Worm (Caenorhabditis elegans) whole organism, L2 larva: Measurements from ENCODE around the gene F36H12.10.

Experiments used
- C34F6.9 ChIP-seq: fragments of 150-350 bp; optimal IDR thresholded peaks from 2 replicates; lab custom pipeline; 2014; ENCODE audit warnings: missing biosample characterization, missing genetic modification characterization
- R02D3.7 ChIP-seq: fragments of 150-350 bp; optimal IDR thresholded peaks from 2 replicates; lab custom pipeline; 2014; ENCODE audit warnings: missing biosample characterization, missing genetic modification characterization
- Y55F3AM.14 ChIP-seq: fragments of 200-800 bp; sonication (Bioruptor generic); optimal IDR thresholded peaks from 2 replicates; lab custom pipeline; 2018; ENCODE audit warnings: mild to moderate bottlenecking, missing genetic modification characterization, missing compliant biosample characterization
- ZK546.5 ChIP-seq: sonication (generic microtip); optimal IDR thresholded peaks from 2 replicates; lab custom pipeline; 2017; ENCODE audit warnings: missing biosample characterization, missing genetic modification characterization
- aly-2 ChIP-seq: fragments of 150-350 bp; optimal IDR thresholded peaks from 2 replicates; lab custom pipeline; 2014; ENCODE audit warnings: missing biosample characterization, missing genetic modification characterization
- ama-1 ChIP-seq: fragments of 150-350 bp; optimal IDR thresholded peaks from 2 replicates; lab custom pipeline; 2018; ENCODE audit warnings: inconsistent platforms
- blmp-1 ChIP-seq: sonication (generic microtip); optimal IDR thresholded peaks from 2 replicates; lab custom pipeline; 2017; ENCODE audit warnings: missing genetic modification characterization, mild to moderate bottlenecking, missing compliant biosample characterization, antibody characterized with exemption, moderate library complexity; ENCODE audit not compliant: insufficient read depth
- ceh-16 ChIP-seq: fragments of 150-350 bp; optimal IDR thresholded peaks from 2 replicates; lab custom pipeline; 2014; ENCODE audit warnings: missing biosample characterization, missing genetic modification characterization
- ceh-82 ChIP-seq: fragments of 150-350 bp; optimal IDR thresholded peaks from 2 replicates; lab custom pipeline; 2014; ENCODE audit warnings: missing biosample characterization, missing genetic modification characterization
- crh-2 ChIP-seq: sonication (generic microtip); optimal IDR thresholded peaks from 2 replicates; lab custom pipeline; 2017; ENCODE audit warnings: missing biosample characterization, missing genetic modification characterization
- egl-27 ChIP-seq: sonication (generic microtip); optimal IDR thresholded peaks from 3 replicates; lab custom pipeline; 2017; ENCODE audit warnings: missing biosample characterization, missing genetic modification reagents, missing genetic modification characterization
- elt-1 ChIP-seq: fragments of 150-350 bp; optimal IDR thresholded peaks from 2 replicates; lab custom pipeline; 2014; ENCODE audit warnings: missing biosample characterization, missing genetic modification characterization
- elt-3 ChIP-seq: sonication (generic microtip); optimal IDR thresholded peaks from 2 replicates; lab custom pipeline; 2017; ENCODE audit warnings: missing biosample characterization, missing genetic modification characterization
- fos-1 ChIP-seq: fragments of 150-350 bp; optimal IDR thresholded peaks from 2 replicates; lab custom pipeline; 2014; ENCODE audit warnings: missing biosample characterization, missing genetic modification characterization
- gmeb-1 ChIP-seq: fragments of 150-350 bp; optimal IDR thresholded peaks from 2 replicates; lab custom pipeline; 2014; ENCODE audit warnings: missing biosample characterization, missing genetic modification characterization
- lin-11 ChIP-seq: fragments of 150-350 bp; sonication (generic microtip); optimal IDR thresholded peaks from 2 replicates; lab custom pipeline; 2014; ENCODE audit warnings: missing biosample characterization, missing genetic modification characterization, inconsistent platforms, mixed read lengths
- lin-13 ChIP-seq: fragments of 150-350 bp; optimal IDR thresholded peaks from 2 replicates; lab custom pipeline; 2014; ENCODE audit warnings: missing biosample characterization, missing genetic modification reagents, missing genetic modification characterization
- lin-39 ChIP-seq: fragments of 150-350 bp; optimal IDR thresholded peaks from 2 replicates; lab custom pipeline; 2014; ENCODE audit warnings: missing biosample characterization, missing genetic modification reagents, missing genetic modification characterization
- lsy-2 ChIP-seq, 2 experiments: fragments of 150-350 bp in 1 of 2; sonication (generic microtip) in 1 of 2; optimal IDR thresholded peaks; 2 replicates each; lab custom pipeline; 2014 to 2017; ENCODE audit warnings: missing biosample characterization in 2 of 2, missing genetic modification characterization in 2 of 2
- mab-5 ChIP-seq: fragments of 150-350 bp; optimal IDR thresholded peaks from 2 replicates; lab custom pipeline; 2014; ENCODE audit warnings: missing biosample characterization, missing genetic modification characterization
- mbf-1 ChIP-seq: sonication (generic microtip); optimal IDR thresholded peaks from 2 replicates; lab custom pipeline; 2017; ENCODE audit warnings: missing biosample characterization, missing genetic modification characterization
- mdl-1 ChIP-seq, 2 experiments: fragments of 150-350 bp in 1 of 2; sonication (generic microtip) in 1 of 2; optimal IDR thresholded peaks; 2 replicates each; lab custom pipeline; 2017; ENCODE audit warnings: missing biosample characterization in 2 of 2, missing genetic modification characterization in 2 of 2
- nhr-10 ChIP-seq: sonication (generic microtip); optimal IDR thresholded peaks from 2 replicates; lab custom pipeline; 2017; ENCODE audit warnings: missing biosample characterization, missing genetic modification characterization
- nhr-129 ChIP-seq: fragments of 150-350 bp; optimal IDR thresholded peaks from 2 replicates; lab custom pipeline; 2014; ENCODE audit warnings: missing biosample characterization, missing genetic modification characterization
- nhr-23 ChIP-seq: fragments of 150-350 bp; optimal IDR thresholded peaks from 2 replicates; lab custom pipeline; 2014; ENCODE audit warnings: missing biosample characterization, missing genetic modification reagents, missing genetic modification characterization
- nhr-237 ChIP-seq: fragments of 150-350 bp; optimal IDR thresholded peaks from 2 replicates; lab custom pipeline; 2014; ENCODE audit warnings: missing biosample characterization, missing genetic modification characterization
- nhr-25 ChIP-seq: fragments of 150-350 bp; sonication (generic microtip); optimal IDR thresholded peaks from 3 replicates; lab custom pipeline; 2014; ENCODE audit warnings: missing biosample characterization, missing genetic modification characterization
- nhr-77 ChIP-seq: fragments of 150-350 bp; optimal IDR thresholded peaks from 2 replicates; lab custom pipeline; 2014; ENCODE audit warnings: missing biosample characterization, missing genetic modification characterization
- peb-1 ChIP-seq: fragments of 150-350 bp; optimal IDR thresholded peaks from 2 replicates; lab custom pipeline; 2014; ENCODE audit warnings: missing biosample characterization, missing genetic modification characterization
- sem-4 ChIP-seq: fragments of 150-350 bp; optimal IDR thresholded peaks from 2 replicates; lab custom pipeline; 2014; ENCODE audit warnings: missing biosample characterization, missing genetic modification reagents, missing genetic modification characterization
- skn-1 ChIP-seq: sonication (generic microtip); optimal IDR thresholded peaks from 2 replicates; lab custom pipeline; 2017; ENCODE audit warnings: missing biosample characterization, missing genetic modification characterization
- snpc-4 ChIP-seq: fragments of 150-350 bp; optimal IDR thresholded peaks from 2 replicates; lab custom pipeline; 2014; ENCODE audit warnings: missing biosample characterization, missing genetic modification characterization
- unc-39 ChIP-seq: fragments of 150-350 bp; optimal IDR thresholded peaks from 2 replicates; lab custom pipeline; 2014; ENCODE audit warnings: missing biosample characterization, missing genetic modification characterization
- unc-55 ChIP-seq: fragments of 150-350 bp; sonication (generic microtip); optimal IDR thresholded peaks from 3 replicates; lab custom pipeline; 2014; ENCODE audit warnings: missing biosample characterization, missing genetic modification reagents, missing genetic modification characterization
- unc-62 ChIP-seq: fragments of 150-350 bp; optimal IDR thresholded peaks from 2 replicates; lab custom pipeline; 2014; ENCODE audit warnings: missing biosample characterization, missing genetic modification reagents, missing genetic modification characterization
- ztf-1 ChIP-seq: fragments of 200-800 bp; sonication (Bioruptor generic); conservative IDR thresholded peaks from 2 replicates; pipeline ENCODE4 v1.3.6; 2022; ENCODE audit warnings: missing genetic modification characterization, missing compliant biosample characterization

Gene F36H12.10

ce11 chrIV:5274123-5274581 is 19.6 kb upstream of the F36H12.10 start, which contains the start of gene slfl-4:
Gene slfl-4, plus strand, starts transcription at chrIV:5274531.
- TF ChIP-seq peb-1 (tag; lab: Kevin White, UChicago) (no peak), egl-27 (tag; lab: Kevin White, UChicago) (no peak), elt-3 (tag; lab: Kevin White, UChicago) (no peak), elt-1 (tag; lab: Kevin White, UChicago) (no peak), skn-1 (tag; lab: Kevin White, UChicago) (no peak), crh-2 (tag; lab: Kevin White, UChicago) (no peak), unc-39 (tag; lab: Kevin White, UChicago) (no peak), snpc-4 (tag; lab: Kevin White, UChicago) (no peak)
- TF ChIP-seq, all 48 proteins: peak for 0

DNA sequence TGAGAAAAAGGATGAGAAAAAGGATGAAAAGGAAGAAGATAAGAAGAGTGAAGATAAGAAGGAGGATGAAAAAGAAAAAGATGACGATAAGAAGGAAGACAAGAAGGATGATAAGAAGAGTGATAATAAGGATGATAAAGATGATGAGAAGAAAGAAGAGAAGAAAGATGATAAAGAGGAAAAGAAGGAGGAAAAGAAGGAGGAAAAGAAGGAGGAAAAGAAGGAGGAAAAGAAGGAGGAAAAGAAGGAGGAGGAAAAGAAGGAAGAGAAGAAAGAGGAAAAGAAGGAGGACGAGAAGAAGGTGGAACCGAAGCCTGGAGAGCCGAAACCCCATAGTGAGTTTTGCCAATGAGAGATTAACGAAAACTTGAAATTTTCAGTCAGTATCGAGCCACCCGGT is 18.8 kb upstream of the F36H12.10 start:
- no peak for TF ChIP-seq sem-4 (tag; lab: Kevin White, UChicago)
- no peak for TF ChIP-seq R02D3.7
- no peak for TF ChIP-seq lin-13 (GFP tag; lab: Kevin White, UChicago)
- TF ChIP-seq nhr-77 (tag; lab: Kevin White, UChicago): no peak
- TF ChIP-seq nhr-10 (tag; lab: Kevin White, UChicago): no peak
- no peak for TF ChIP-seq ztf-1
- no peak for TF ChIP-seq unc-55 (GFP tag; lab: Kevin White, UChicago)
- TF ChIP-seq ceh-82 (tag; lab: Kevin White, UChicago): no peak
- no peak for TF ChIP-seq nhr-237 (tag; lab: Kevin White, UChicago)
- TF ChIP-seq mbf-1 (tag; lab: Kevin White, UChicago): no peak
- no peak for TF ChIP-seq aly-2 (tag; lab: Kevin White, UChicago)
- no peak for TF ChIP-seq mab-5 (tag; lab: Kevin White, UChicago)
- no peak for TF ChIP-seq nhr-23
- TF ChIP-seq mdl-1 (tag; optimal IDR thresholded peaks at IDR 0.05; lab: Kevin White, UChicago): no peak
- no peak for TF ChIP-seq unc-62 (GFP tag; lab: Kevin White, UChicago)
- TF ChIP-seq blmp-1 (tag; lab: Kevin White, UChicago): no peak
- no peak for TF ChIP-seq Y55F3AM.14 (GFP tag; lab: Kevin White, UChicago)
- no peak for TF ChIP-seq nhr-129 (tag; lab: Kevin White, UChicago)

ce11 chrIV:5272518-5272917 is 17.9 kb upstream of the F36H12.10 start, which contains the start of gene F36H12.3:
Gene F36H12.3, plus strand, starts transcription at chrIV:5272818.
- TF ChIP-seq C34F6.9 (tag; lab: Kevin White, UChicago) (no peak), Y55F3AM.14 (GFP tag; lab: Kevin White, UChicago) (no peak), sem-4 (tag; lab: Kevin White, UChicago) (no peak), ceh-82 (tag; lab: Kevin White, UChicago) (no peak), ama-1 (lab: Kevin White, UChicago) (no peak), ZK546.5 (no peak), ceh-16 (tag; lab: Kevin White, UChicago) (no peak), blmp-1 (tag; lab: Kevin White, UChicago) (no peak), nhr-23 (no peak), peb-1 (tag; lab: Kevin White, UChicago) (no peak), nhr-25 (tag; lab: Kevin White, UChicago) (no peak), gmeb-1 (tag; lab: Kevin White, UChicago) (no peak), unc-39 (tag; lab: Kevin White, UChicago) (no peak), lsy-2 (tag; optimal IDR thresholded peaks at IDR 0.05; lab: Kevin White, UChicago) (no peak), lin-13 (GFP tag; lab: Kevin White, UChicago) (no peak)

- TF ChIP-seq fos-1 (tag; lab: Kevin White, UChicago) (no peak), lin-39 (tag; lab: Kevin White, UChicago) (no peak), lin-11 (tag; lab: Kevin White, UChicago) (no peak), blmp-1 (tag; lab: Kevin White, UChicago) (no peak)
These were observed 14.2 kb upstream of the F36H12.10 start, which contains the start of gene F36H12.4 for ce11 chrIV:5268803-5269202. Gene F36H12.4, plus strand, starts transcription at chrIV:5269103.
